Fruit fly (Drosophila melanogaster) whole organism, adult: Measurements from ENCODE around the gene CG42514.
A peak's percentile ranks its signal among the peaks of the same experiment; 100 is the strongest.

Experiments
- CG12768 ChIP-seq: fragments of 200-800 bp; sonication (Bioruptor generic); optimal IDR thresholded peaks from 2 replicates; lab custom pipeline; 2017; ENCODE audit warnings: missing biosample characterization, missing genetic modification characterization, mild to moderate bottlenecking, moderate library complexity, missing genetic modification reagents
- CG1620 ChIP-seq: fragments of 200-800 bp; sonication (Bioruptor generic); optimal IDR thresholded peaks from 2 replicates; lab custom pipeline; 2016; ENCODE audit warnings: missing biosample characterization, missing genetic modification characterization
- CG33017 ChIP-seq: fragments of 200-800 bp; sonication (Bioruptor generic); optimal IDR thresholded peaks from 2 replicates; lab custom pipeline; 2018; ENCODE audit warnings: missing biosample characterization, mild to moderate bottlenecking, missing genetic modification characterization, moderate library complexity
- CG7101 ChIP-seq: fragments of 200-800 bp; sonication (Bioruptor generic); optimal IDR thresholded peaks from 2 replicates; lab custom pipeline; 2018; ENCODE audit warnings: missing biosample characterization, mild to moderate bottlenecking, missing genetic modification characterization, moderate library complexity
- Clk ChIP-seq: fragments of 200-800 bp; sonication (Bioruptor generic); optimal IDR thresholded peaks from 2 replicates; lab custom pipeline; 2017; ENCODE audit warnings: missing biosample characterization, missing genetic modification characterization
- Hr96 ChIP-seq: fragments of 200-800 bp; sonication (Bioruptor generic); optimal IDR thresholded peaks from 2 replicates; lab custom pipeline; 2016; ENCODE audit warnings: missing biosample characterization, missing genetic modification characterization
- Mnt ChIP-seq: fragments of 200-800 bp; sonication (Bioruptor generic); optimal IDR thresholded peaks from 2 replicates; lab custom pipeline; 2016; ENCODE audit warnings: missing biosample characterization, mild to moderate bottlenecking, missing genetic modification characterization
- bab1 ChIP-seq: fragments of 200-800 bp; sonication (Bioruptor generic); optimal IDR thresholded peaks from 3 replicates; lab custom pipeline; 2019; ENCODE audit warnings: missing biosample characterization, mild to moderate bottlenecking, missing genetic modification characterization, moderate library complexity
- cic ChIP-seq: fragments of 200-800 bp; sonication (Bioruptor generic); optimal IDR thresholded peaks from 2 replicates; lab custom pipeline; 2017; ENCODE audit warnings: missing biosample characterization, mild to moderate bottlenecking, missing genetic modification characterization, moderate library complexity

DNA sequence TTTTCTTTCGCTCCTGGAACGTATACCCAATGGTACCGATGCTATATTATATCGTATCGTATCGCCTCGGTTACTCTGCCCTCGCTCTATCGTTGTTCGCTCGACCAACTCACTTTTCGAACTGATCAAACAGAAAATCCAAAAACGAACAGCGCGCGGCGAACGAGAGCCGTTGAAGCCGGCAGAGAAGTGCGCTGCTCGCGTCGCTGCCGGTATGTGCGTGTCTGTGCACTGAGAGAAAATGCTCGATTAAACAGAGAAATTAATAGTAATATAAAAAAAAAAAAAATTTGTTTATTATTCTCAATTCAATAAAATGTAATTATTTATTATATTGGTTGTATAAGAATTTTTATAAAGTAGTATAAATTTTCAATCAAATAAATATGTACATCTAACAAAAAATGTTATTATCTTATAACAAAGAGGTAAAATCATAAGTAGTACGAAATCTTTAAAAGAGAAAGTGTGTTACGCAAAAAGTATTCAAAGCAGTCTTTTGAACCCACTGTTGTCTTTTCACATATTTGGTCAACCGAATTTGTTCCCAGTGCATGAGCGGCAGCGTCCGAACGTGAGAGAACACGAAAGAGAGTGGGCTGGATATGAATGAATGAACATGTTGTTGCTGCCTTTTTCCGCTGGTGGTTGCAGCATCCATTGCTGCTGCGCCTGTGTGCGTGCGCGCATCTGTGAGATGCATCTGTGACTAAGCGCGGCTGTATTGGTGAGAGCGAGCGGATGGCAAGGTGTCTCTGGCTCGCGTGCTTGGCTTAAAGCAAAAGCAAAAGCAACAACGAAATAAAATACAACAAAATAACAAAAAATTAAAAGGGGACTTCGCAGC is 12.3 kb downstream of the CG42514 start, which contains the start of gene aos:
- TF ChIP-seq CG33017 (peak; percentile 57), Clk (GFP tag; lab: Kevin White, UChicago) (no peak), CG1620 (GFP tag; lab: Kevin White, UChicago) (no peak), cic (GFP tag; lab: Kevin White, UChicago) (no peak), CG7101 (tag; lab: Kevin White, UChicago) (peak; percentile 65), CG12768 (GFP tag; lab: Kevin White, UChicago) (peak; percentile 17), bab1 (GFP tag; lab: Kevin White, UChicago) (peak; percentile 42), Mnt (GFP tag; lab: Kevin White, UChicago) (no peak), Hr96 (GFP tag; lab: Kevin White, UChicago) (no peak)
